Worm (Caenorhabditis elegans) whole organism, early embryonic: Measurements from ENCODE around the gene C09B9.7.
"Not testable (repeated sequence)": the region's sequence is repeated elsewhere in the genome, so short reads cannot be mapped to it uniquely, and the experiment has no call there.

ENCODE experiments used
- B0310.2 ChIP-seq: sonication (generic microtip); optimal IDR thresholded peaks from 2 replicates; lab custom pipeline; 2016; ENCODE audit warnings: mild to moderate bottlenecking, missing genetic modification characterization, missing compliant biosample characterization
- F13C5.2 ChIP-seq: sonication (generic microtip); optimal IDR thresholded peaks from 2 replicates; lab custom pipeline; 2017; ENCODE audit warnings: mild to moderate bottlenecking, missing genetic modification characterization, inconsistent platforms, missing compliant biosample characterization
- aly-1 ChIP-seq: sonication (generic microtip); optimal IDR thresholded peaks from 2 replicates; lab custom pipeline; 2016; ENCODE audit warnings: missing genetic modification characterization, missing compliant biosample characterization
- ama-1 ChIP-seq: fragments of 150-350 bp; optimal IDR thresholded peaks from 2 replicates; lab custom pipeline; 2014
- ceh-13 ChIP-seq: fragments of 200-800 bp; sonication (Bioruptor generic); optimal IDR thresholded peaks from 2 replicates; lab custom pipeline; 2018; ENCODE audit warnings: mild to moderate bottlenecking, missing genetic modification characterization, missing compliant biosample characterization
- ceh-36 ChIP-seq: sonication (generic microtip); optimal IDR thresholded peaks from 2 replicates; lab custom pipeline; 2016; ENCODE audit warnings: missing genetic modification characterization, inconsistent platforms, missing compliant biosample characterization
- ets-7 ChIP-seq: sonication (generic microtip); optimal IDR thresholded peaks from 2 replicates; lab custom pipeline; 2016; ENCODE audit warnings: missing genotype, missing genetic modification characterization, missing compliant biosample characterization
- flt-1 ChIP-seq: fragments of 200-800 bp; sonication (Bioruptor generic); IDR thresholded peaks from 2 replicates; pipeline ENCODE4 v1.3.6; 2022; ENCODE audit warnings: missing genetic modification characterization, missing compliant biosample characterization
- hmbx-1 ChIP-seq: sonication (generic microtip); optimal IDR thresholded peaks from 2 replicates; lab custom pipeline; 2016; ENCODE audit warnings: mild to moderate bottlenecking, missing genetic modification characterization, missing compliant biosample characterization
- hmg-4 ChIP-seq: fragments of 200-800 bp; sonication (Bioruptor generic); optimal IDR thresholded peaks from 2 replicates; lab custom pipeline; 2018; ENCODE audit warnings: mild to moderate bottlenecking, missing genetic modification characterization, missing compliant biosample characterization
- hnd-1 ChIP-seq: sonication (generic microtip); optimal IDR thresholded peaks from 2 replicates; lab custom pipeline; 2016; ENCODE audit warnings: missing genetic modification characterization, missing compliant biosample characterization
- pes-1 ChIP-seq: fragments of 200-800 bp; sonication (Bioruptor generic); IDR thresholded peaks from 2 replicates; pipeline ENCODE4 v1.3.6; 2022; ENCODE audit warnings: missing genetic modification reagents, missing genetic modification characterization, missing compliant biosample characterization
- scrt-1 ChIP-seq: fragments of 200-800 bp; sonication (Bioruptor generic); IDR thresholded peaks from 2 replicates; pipeline ENCODE4 v1.3.6; 2022; ENCODE audit warnings: missing genetic modification characterization, missing compliant biosample characterization
- sea-1 ChIP-seq: fragments of 200-800 bp; sonication (Bioruptor generic); conservative IDR thresholded peaks from 2 replicates; pipeline ENCODE4 v1.3.6; 2022; ENCODE audit warnings: missing genetic modification characterization, missing compliant biosample characterization
- tbx-11 ChIP-seq: fragments of 200-800 bp; sonication (Bioruptor generic); IDR thresholded peaks from 2 replicates; pipeline ENCODE4 v1.3.6; 2022; ENCODE audit warnings: missing genetic modification characterization, missing compliant biosample characterization
- tbx-37 ChIP-seq: fragments of 200-800 bp; sonication (Bioruptor generic); conservative IDR thresholded peaks from 2 replicates; pipeline ENCODE4 v1.3.6; 2022; ENCODE audit warnings: missing genetic modification reagents, missing genetic modification characterization, missing compliant biosample characterization
- tra-4 ChIP-seq: sonication (generic microtip); optimal IDR thresholded peaks from 2 replicates; lab custom pipeline; 2017; ENCODE audit warnings: missing genetic modification characterization, missing compliant biosample characterization

Gene C09B9.7

ce11 chrIV:5063297-5063696 is 2.4 kb upstream of the C09B9.7 start:
- no peak for TF ChIP-seq ama-1 (lab: Kevin White, UChicago)
- TF ChIP-seq sea-1 (GFP tag; lab: Robert Waterston, UW), result no peak
- TF ChIP-seq pes-1 (GFP tag; lab: Robert Waterston, UW), result no peak
- TF ChIP-seq tbx-37, result no peak

DNA sequence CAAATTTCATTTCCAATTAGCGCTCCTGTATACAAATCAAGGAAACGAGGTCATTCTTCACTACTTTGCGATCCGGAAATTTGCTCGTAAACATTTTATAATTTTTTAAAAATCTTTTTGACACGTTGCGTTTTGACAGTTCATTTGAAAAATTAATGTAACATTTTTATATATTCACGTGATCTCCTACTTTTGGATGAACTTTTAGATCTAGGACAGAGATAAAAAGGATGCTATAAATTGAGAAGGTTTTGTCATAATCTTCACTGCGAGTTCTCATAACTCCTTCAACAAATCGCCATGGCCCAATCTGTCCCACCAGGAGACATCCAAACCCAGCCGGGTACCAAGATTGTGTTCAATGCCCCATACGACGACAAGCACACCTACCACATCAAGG is 1.4 kb upstream of the C09B9.7 start, which contains the start of gene msp-57:
TSS of gene msp-57 (plus strand) at position 301 of the 400 bp plus-strand sequence.
- TF ChIP-seq tbx-37; aly-1 (tag; lab: Kevin White, UChicago); scrt-1 (GFP tag; lab: Robert Waterston, UW): not testable (repeated sequence)

DNA sequence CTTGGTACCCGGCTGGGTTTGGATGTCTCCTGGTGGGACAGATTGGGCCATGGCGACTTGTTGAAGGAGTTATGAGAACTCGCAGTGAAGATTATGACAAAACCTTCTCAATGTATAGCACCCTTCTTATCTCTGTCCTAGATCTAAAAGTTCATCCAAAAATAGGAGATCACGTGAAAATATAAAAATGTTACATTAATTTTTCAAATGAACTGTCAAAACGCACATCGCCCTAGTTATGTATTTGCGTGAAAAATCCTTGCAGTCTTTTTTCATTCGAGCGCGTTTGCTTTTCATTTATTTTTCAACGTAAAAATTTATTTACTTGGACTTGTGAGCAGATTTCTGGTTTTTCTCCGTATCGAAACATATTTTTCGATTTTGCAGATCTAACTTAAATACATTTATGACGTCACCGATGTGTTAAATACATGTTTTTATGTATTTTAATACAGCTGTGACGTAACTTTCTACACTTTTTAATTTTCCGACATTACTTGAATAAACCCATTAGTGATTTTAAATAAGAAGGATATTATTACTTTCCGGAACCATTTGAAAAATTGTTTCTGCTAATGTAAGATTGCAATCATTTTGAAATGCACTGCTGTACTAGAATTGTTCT is 4.8 kb downstream of the C09B9.7 start, which contains the start of gene msp-55:
TSS of gene msp-55 (minus strand) at position 51 of the 625 bp plus-strand sequence.
- no peak for TF ChIP-seq tra-4
- no peak for TF ChIP-seq ceh-36
- no peak for TF ChIP-seq F13C5.2 (tag; lab: Kevin White, UChicago)
- no peak for TF ChIP-seq hmbx-1 (tag; lab: Kevin White, UChicago)
- TF ChIP-seq tbx-11 (GFP tag; lab: Robert Waterston, UW), result no peak
- TF ChIP-seq B0310.2 (tag; lab: Kevin White, UChicago), result no peak

DNA sequence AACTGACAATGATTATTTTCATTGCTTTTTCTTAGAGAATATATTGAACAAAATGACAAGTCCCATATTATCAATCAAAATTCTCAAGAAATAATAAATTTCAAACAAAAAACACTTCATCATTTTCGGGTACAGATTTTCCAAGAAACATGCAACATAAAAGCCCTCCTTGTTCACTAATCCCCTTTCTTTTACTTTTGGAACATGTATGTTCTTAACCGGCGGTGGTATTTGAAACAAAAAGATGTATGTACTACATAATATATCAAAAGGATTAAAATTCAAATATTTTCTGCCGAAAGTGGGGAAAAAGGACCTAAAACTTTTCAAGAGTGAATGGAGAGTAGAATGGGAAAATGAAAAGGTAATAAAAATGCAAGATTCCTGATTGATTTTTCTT is 6.6 kb downstream of the C09B9.7 start:
- TF ChIP-seq ceh-13 (GFP tag; lab: Kevin White, UChicago) (no peak), hnd-1 (tag; lab: Kevin White, UChicago) (no peak)

ce11 chrIV:5045389-5045788 is 15.5 kb downstream of the C09B9.7 start, which contains the start of gene hot-9:
hot-9 (minus strand) TSS chrIV:5045489.
- TF ChIP-seq hmbx-1 (tag; lab: Kevin White, UChicago) (no peak), sea-1 (GFP tag; lab: Robert Waterston, UW) (no peak), ceh-13 (GFP tag; lab: Kevin White, UChicago) (no peak), ceh-36 (no peak), F13C5.2 (tag; lab: Kevin White, UChicago) (no peak), scrt-1 (GFP tag; lab: Robert Waterston, UW) (no peak), tbx-37 (no peak), ets-7 (no peak), hnd-1 (tag; lab: Kevin White, UChicago) (no peak)

DNA sequence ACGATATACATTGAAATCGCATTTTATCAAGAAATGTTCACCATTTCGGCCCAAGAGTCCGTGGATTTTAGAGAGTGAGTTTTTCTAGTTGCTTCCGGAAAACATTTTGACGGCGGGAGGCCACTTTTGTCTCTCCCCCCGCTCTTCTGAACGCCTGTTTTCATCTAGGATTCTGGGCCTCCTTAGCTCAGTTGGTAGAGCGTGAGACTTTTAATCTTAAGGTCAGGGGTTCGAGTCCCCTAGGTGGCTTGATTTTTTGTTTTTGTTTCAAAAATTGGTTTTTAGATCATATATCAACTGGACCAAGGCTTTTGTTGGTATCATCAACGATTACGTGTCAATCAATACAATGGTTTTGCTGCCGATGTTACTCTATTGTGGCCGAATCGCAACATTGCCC is 22.1 kb downstream of the C09B9.7 start:
- TF ChIP-seq scrt-1 (GFP tag; lab: Robert Waterston, UW) (peak; percentile 80), hnd-1 (tag; lab: Kevin White, UChicago) (no peak), sea-1 (GFP tag; lab: Robert Waterston, UW) (peak; percentile 74; the same call in 1 of the 2 replicates), tbx-37 (peak; percentile 49; the same call in 1 of the 2 replicates), B0310.2 (tag; lab: Kevin White, UChicago) (peak; percentile 18), hmg-4 (GFP tag; lab: Kevin White, UChicago) (no peak), flt-1 (GFP tag; lab: Robert Waterston, UW) (peak; percentile 82), pes-1 (GFP tag; lab: Robert Waterston, UW) (peak; percentile 84), tbx-11 (GFP tag; lab: Robert Waterston, UW) (peak; percentile 59)

DNA sequence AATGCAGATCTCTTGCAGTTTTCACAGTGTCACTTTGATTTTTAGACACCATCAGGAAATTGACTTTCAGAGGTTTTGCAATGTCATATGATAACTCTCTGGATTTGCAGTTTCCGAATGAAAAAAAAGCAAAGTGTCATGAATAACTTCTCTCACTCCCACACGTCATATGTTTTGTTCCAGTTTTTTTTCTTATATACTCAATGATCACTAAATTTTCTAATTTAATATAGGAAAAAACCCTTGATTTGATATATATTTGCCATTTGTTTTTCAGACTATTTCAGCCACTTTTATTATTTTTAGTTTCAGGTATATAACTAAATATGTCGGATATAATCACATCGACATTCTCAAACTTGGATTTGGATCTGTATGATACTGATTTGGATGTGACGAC is 23.4 kb downstream of the C09B9.7 start, which contains the start of gene C09B9.1:
TSS of gene C09B9.1 (plus strand) at position 301 of the 400 bp plus-strand sequence.
- no peak for TF ChIP-seq flt-1 (GFP tag; lab: Robert Waterston, UW)
- TF ChIP-seq hmbx-1 (tag; lab: Kevin White, UChicago), result no peak
- no peak for TF ChIP-seq tra-4
- no peak for TF ChIP-seq ama-1 (lab: Kevin White, UChicago)
- TF ChIP-seq sea-1 (GFP tag; lab: Robert Waterston, UW), result no peak
- no peak for TF ChIP-seq F13C5.2 (tag; lab: Kevin White, UChicago)
- TF ChIP-seq B0310.2 (tag; lab: Kevin White, UChicago), result no peak
- TF ChIP-seq tbx-11 (GFP tag; lab: Robert Waterston, UW), result no peak
- TF ChIP-seq ceh-36, result no peak
- TF ChIP-seq scrt-1 (GFP tag; lab: Robert Waterston, UW), result no peak
- TF ChIP-seq hnd-1 (tag; lab: Kevin White, UChicago), result no peak
- TF ChIP-seq ceh-13 (GFP tag; lab: Kevin White, UChicago), result no peak

DNA sequence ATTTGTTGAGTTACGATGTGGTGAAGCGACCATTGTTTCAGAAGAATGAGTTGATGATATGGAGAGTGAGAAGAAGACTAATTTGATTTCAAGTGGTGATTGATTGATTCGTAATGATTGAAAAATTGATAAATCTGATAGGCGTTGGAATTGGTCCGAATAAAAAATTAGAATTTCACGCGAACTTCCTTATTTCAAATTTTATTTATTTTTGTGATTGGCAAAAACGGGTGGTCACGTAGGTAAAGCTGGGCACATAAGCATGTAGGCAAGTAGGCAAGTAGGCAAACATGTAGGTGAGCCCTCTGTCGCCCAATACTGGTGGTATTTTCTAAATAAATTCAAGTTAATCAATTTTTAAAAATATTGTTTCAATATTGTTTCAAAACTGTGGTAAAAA is 27.6 kb downstream of the C09B9.7 start, which contains the start of gene C09B9.4:
TSS of gene C09B9.4 (minus strand) at position 101 of the 400 bp plus-strand sequence.
- TF ChIP-seq hnd-1 (tag; lab: Kevin White, UChicago), result no peak
- TF ChIP-seq flt-1 (GFP tag; lab: Robert Waterston, UW), result no peak
- TF ChIP-seq sea-1 (GFP tag; lab: Robert Waterston, UW), result no peak

- TF ChIP-seq scrt-1 (GFP tag; lab: Robert Waterston, UW) (no peak), hmbx-1 (tag; lab: Kevin White, UChicago) (no peak), F13C5.2 (tag; lab: Kevin White, UChicago) (no peak), tbx-37 (no peak), sea-1 (GFP tag; lab: Robert Waterston, UW) (no peak), hmg-4 (GFP tag; lab: Kevin White, UChicago) (no peak), ets-7 (no peak)
Measured at ce11 chrIV:5031346-5031745, 29.5 kb downstream of the C09B9.7 start.
